Worm (Caenorhabditis elegans) whole organism, L3 larva: ENCODE results near the gene F42G2.2.

Experiments used
- R02D3.7 ChIP-seq: fragments of 150-350 bp; optimal IDR thresholded peaks from 2 replicates; lab custom pipeline; 2014; ENCODE audit warnings: missing biosample characterization, missing genetic modification characterization
- ama-1 ChIP-seq: fragments of 150-350 bp; optimal IDR thresholded peaks from 2 replicates; lab custom pipeline; 2018
- jun-1 ChIP-seq: fragments of 150-350 bp; optimal IDR thresholded peaks from 2 replicates; lab custom pipeline; 2014; ENCODE audit warnings: missing biosample characterization, missing genetic modification reagents, missing genetic modification characterization
- nhr-11 ChIP-seq: fragments of 150-350 bp; optimal IDR thresholded peaks from 2 replicates; lab custom pipeline; 2014; ENCODE audit warnings: missing biosample characterization, missing genetic modification characterization
- pqm-1 ChIP-seq: fragments of 150-350 bp; optimal IDR thresholded peaks from 2 replicates; lab custom pipeline; 2017; ENCODE audit warnings: missing biosample characterization, missing genetic modification characterization, inconsistent platforms
- zag-1 ChIP-seq: fragments of 150-350 bp; optimal IDR thresholded peaks from 2 replicates; lab custom pipeline; 2014; ENCODE audit warnings: missing biosample characterization, missing genetic modification characterization

- TF ChIP-seq zag-1 (tag; lab: Kevin White, UChicago) (no peak), nhr-11 (tag; lab: Kevin White, UChicago) (no peak), pqm-1 (tag; lab: Kevin White, UChicago) (no peak), jun-1 (tag; lab: Kevin White, UChicago) (no peak), R02D3.7 (tag; lab: Kevin White, UChicago) (no peak), ama-1 (no peak)
Observed at ce11 chrII:2411555-2411954, 10.4 kb upstream of the F42G2.2 start.
